Worm (Caenorhabditis elegans): Measurements from ENCODE around the gene C55A6.3.

DNA sequence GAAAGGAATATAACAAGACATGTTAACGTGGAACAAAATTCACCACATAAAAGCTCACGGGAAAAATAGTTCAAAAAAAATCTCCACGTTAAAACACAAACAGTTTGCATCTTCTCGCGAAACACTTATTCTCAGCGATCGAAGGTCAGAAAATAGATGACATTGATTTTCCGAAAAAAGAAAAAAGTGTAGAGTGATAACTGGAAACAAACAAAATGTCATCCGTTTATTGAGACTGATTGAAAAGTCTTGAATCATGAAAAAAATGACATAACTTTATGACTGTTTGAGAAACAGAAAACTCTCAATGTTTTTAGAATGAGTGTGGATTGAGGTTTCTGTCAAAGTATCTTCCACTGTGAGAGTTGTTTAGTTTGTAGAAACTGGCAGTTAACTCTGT, 4.5 kb upstream of the C55A6.3 start, which contains the start of gene C55A6.4:
- TF ChIP-seq nhr-28 (tag; optimal IDR thresholded peaks at IDR 0.05) (no peak), unc-62 (GFP tag; optimal IDR thresholded peaks at IDR 0.05) (no peak), elt-3 (tag; optimal IDR thresholded peaks at IDR 0.05) (no peak), nhr-237 (tag; optimal IDR thresholded peaks at IDR 0.05) (no peak), lsy-2 (tag; optimal IDR thresholded peaks at IDR 0.05) (no peak), nhr-76 (tag; optimal IDR thresholded peaks at IDR 0.05) (no peak)

Measured in whole organism, mixed stage, embryonic.